Fruit fly (Drosophila melanogaster): ENCODE measurements around the gene CG33679.

CG33679 gene

DNA sequence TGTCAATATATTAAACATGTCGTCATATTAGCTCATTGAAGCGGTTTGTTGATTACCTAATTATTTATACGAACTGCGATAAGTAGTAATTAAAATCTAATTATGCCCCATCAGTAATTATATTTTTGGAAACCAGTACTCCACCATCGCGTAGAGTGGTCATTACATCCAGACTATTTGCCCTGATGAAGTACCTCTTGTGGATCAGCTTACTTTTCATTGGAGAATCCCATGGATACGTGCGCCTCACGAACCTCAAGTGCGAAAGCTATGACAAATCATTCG lies at the start of gene CG33679:
CG33679 (plus strand) TSS at position 186 of the 285 bp plus-strand sequence.
- TF ChIP-seq kay (GFP tag; ENCODE audit: borderline replicate concordance) (no peak), Mnt (GFP tag; optimal IDR thresholded peaks at IDR 0.05) (no peak), CG11617 (GFP tag; optimal IDR thresholded peaks at IDR 0.05) (no peak), toe (GFP tag; optimal IDR thresholded peaks at IDR 0.05) (no peak), CG33017 (tag; optimal IDR thresholded peaks at IDR 0.05) (no peak), CG1620 (GFP tag; optimal IDR thresholded peaks at IDR 0.05) (no peak), Hr96 (GFP tag; optimal IDR thresholded peaks at IDR 0.05) (no peak), CG7101 (tag; optimal IDR thresholded peaks at IDR 0.05) (no peak), CG12768 (GFP tag; optimal IDR thresholded peaks at IDR 0.05) (no peak), cnc (optimal IDR thresholded peaks at IDR 0.05) (no peak), tj (GFP tag; optimal IDR thresholded peaks at IDR 0.05) (no peak), pad (GFP tag; optimal IDR thresholded peaks at IDR 0.05) (no peak)

DNA sequence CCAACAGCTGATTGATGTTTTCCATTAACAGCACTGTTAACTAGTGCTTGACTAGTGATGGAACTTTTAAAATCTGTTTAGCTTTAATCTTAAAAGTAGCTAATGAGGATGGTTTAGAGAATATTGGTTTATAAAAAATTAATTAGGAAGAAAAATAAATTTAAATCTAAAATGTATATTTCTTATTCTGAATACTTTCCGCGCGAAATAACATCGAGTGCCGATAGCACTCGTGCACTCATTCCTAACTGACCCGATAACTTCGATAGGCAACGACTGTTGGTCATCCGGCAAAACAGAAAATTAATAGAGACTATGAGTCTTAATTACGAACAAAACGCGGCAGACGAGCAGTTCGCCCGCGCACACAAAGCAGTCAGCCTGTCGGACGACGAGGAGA lies 48.4 kb upstream of the CG33679 start, which contains the start of the genes THG and Rnmt:
THG (minus strand) TSS at position 22 of the 400 bp plus-strand sequence.
Rnmt (plus strand) TSS at position 237 of the 400 bp plus-strand sequence.
- TF ChIP-seq cnc (optimal IDR thresholded peaks at IDR 0.05): no peak
- peak; percentile 88 for TF ChIP-seq bab1 (GFP tag; optimal IDR thresholded peaks at IDR 0.05)
- TF ChIP-seq Crg-1 (GFP tag; optimal IDR thresholded peaks at IDR 0.05): peak; percentile 20
- TF ChIP-seq kay (GFP tag; ENCODE audit: borderline replicate concordance): no peak
- TF ChIP-seq Mnt (GFP tag; optimal IDR thresholded peaks at IDR 0.05): peak; percentile 65
- TF ChIP-seq cic (GFP tag; optimal IDR thresholded peaks at IDR 0.05): no peak
- peak; percentile 26 for TF ChIP-seq pad (GFP tag; optimal IDR thresholded peaks at IDR 0.05)
- TF ChIP-seq ovo (GFP tag; optimal IDR thresholded peaks at IDR 0.05): peak; percentile 28
- peak; percentile 30 for TF ChIP-seq Clk (GFP tag; optimal IDR thresholded peaks at IDR 0.05)
- peak; percentile 63 for TF ChIP-seq CG7045 (GFP tag; optimal IDR thresholded peaks at IDR 0.05)
- TF ChIP-seq CG14711 (tag; optimal IDR thresholded peaks at IDR 0.05): peak; percentile 75
- TF ChIP-seq CG11617 (GFP tag; optimal IDR thresholded peaks at IDR 0.05): peak; percentile 75
- TF ChIP-seq tj (GFP tag; optimal IDR thresholded peaks at IDR 0.05): peak; percentile 43
- TF ChIP-seq CG7101 (tag; optimal IDR thresholded peaks at IDR 0.05): peak; percentile 83
- TF ChIP-seq CG33017 (tag; optimal IDR thresholded peaks at IDR 0.05): peak; percentile 70
- TF ChIP-seq toe (GFP tag; optimal IDR thresholded peaks at IDR 0.05): peak; percentile 78
- peak; percentile 71 for TF ChIP-seq CG1620 (GFP tag; optimal IDR thresholded peaks at IDR 0.05)
- TF ChIP-seq Hr96 (GFP tag; optimal IDR thresholded peaks at IDR 0.05): peak; percentile 65
- TF ChIP-seq CG5204 (GFP tag; optimal IDR thresholded peaks at IDR 0.05): peak; percentile 63
- peak; percentile 47 for TF ChIP-seq CG12768 (GFP tag; optimal IDR thresholded peaks at IDR 0.05)

dm6 chr2L:15011779-15012178 lies 46.3 kb upstream of the CG33679 start:
- TF ChIP-seq Clk (GFP tag; optimal IDR thresholded peaks at IDR 0.05) (no peak), bab1 (GFP tag; optimal IDR thresholded peaks at IDR 0.05) (no peak), cnc (optimal IDR thresholded peaks at IDR 0.05) (no peak), CG5204 (GFP tag; optimal IDR thresholded peaks at IDR 0.05) (no peak), CG1620 (GFP tag; optimal IDR thresholded peaks at IDR 0.05) (no peak), CG11617 (GFP tag; optimal IDR thresholded peaks at IDR 0.05) (no peak), tj (GFP tag; optimal IDR thresholded peaks at IDR 0.05) (no peak), cic (GFP tag; optimal IDR thresholded peaks at IDR 0.05) (no peak), CG33017 (tag; optimal IDR thresholded peaks at IDR 0.05) (no peak), CG12768 (GFP tag; optimal IDR thresholded peaks at IDR 0.05) (no peak), Hr96 (GFP tag; optimal IDR thresholded peaks at IDR 0.05) (no peak), CG14711 (tag; optimal IDR thresholded peaks at IDR 0.05) (no peak), ovo (GFP tag; optimal IDR thresholded peaks at IDR 0.05) (no peak), toe (GFP tag; optimal IDR thresholded peaks at IDR 0.05) (no peak), Crg-1 (GFP tag; optimal IDR thresholded peaks at IDR 0.05) (no peak), CG7045 (GFP tag; optimal IDR thresholded peaks at IDR 0.05) (no peak)

DNA sequence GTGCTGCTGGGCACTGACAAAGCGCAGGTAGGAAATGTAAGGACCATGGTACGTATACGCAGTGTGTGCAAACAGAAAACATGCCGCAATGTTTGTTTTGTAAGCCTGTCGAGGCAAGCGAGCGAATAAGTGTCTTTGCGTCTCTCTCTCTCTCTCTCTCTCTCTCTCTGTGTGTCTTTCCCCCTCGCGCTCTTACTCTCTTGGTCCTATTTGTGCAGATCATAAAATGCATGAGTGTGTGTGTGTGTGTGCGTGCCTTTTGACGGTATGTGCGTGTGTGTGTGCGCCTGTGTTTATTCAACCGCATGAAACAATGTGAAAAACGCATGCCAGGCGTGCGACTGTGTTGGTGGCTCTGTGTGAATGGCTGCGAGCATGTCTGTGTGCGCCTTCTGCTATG lies 44.6 kb upstream of the CG33679 start:
- TF ChIP-seq kay (GFP tag; ENCODE audit: borderline replicate concordance) (no peak), cic (GFP tag; optimal IDR thresholded peaks at IDR 0.05) (peak; percentile 13), Hr96 (GFP tag; optimal IDR thresholded peaks at IDR 0.05) (peak; percentile 2)

DNA sequence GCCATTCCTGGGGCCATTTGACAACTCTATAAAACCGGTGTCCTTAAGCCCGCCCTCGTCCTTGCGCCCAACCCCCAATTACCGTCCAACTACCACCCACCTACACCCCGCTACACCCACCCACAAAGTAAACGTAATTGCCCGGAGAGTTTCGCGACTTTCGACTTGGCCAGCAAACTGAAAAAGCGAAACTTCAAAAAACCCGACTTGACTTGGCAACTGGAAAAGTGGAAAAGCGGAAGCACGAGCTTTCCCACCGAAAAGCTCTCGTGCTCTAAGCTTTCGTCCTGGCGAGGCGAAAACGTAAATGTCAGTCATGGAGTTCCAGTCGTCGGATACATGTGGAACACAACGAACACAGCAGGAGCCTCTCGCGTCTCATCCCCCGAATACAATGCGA lies 42.1 kb upstream of the CG33679 start, which contains the start of gene GABA-B-R1:
GABA-B-R1 (plus strand) TSS at position 301 of the 400 bp plus-strand sequence.
- no peak for TF ChIP-seq CG5204 (GFP tag; optimal IDR thresholded peaks at IDR 0.05)

- TF ChIP-seq CG1620 (GFP tag; optimal IDR thresholded peaks at IDR 0.05) (no peak), CG11617 (GFP tag; optimal IDR thresholded peaks at IDR 0.05) (no peak), Crg-1 (GFP tag; optimal IDR thresholded peaks at IDR 0.05) (no peak), bab1 (GFP tag; optimal IDR thresholded peaks at IDR 0.05) (no peak), tj (GFP tag; optimal IDR thresholded peaks at IDR 0.05) (no peak), CG7045 (GFP tag; optimal IDR thresholded peaks at IDR 0.05) (no peak), CG7101 (tag; optimal IDR thresholded peaks at IDR 0.05) (no peak), Mnt (GFP tag; optimal IDR thresholded peaks at IDR 0.05) (no peak)
Measured at dm6 chr2L:15026582-15026981, 31.5 kb upstream of the CG33679 start, which contains the start of gene CG33310. Gene CG33310, plus strand, starts transcription at chr2L:15026882.

dm6 chr2L:15031650-15032049 lies 26.5 kb upstream of the CG33679 start, which contains the start of gene CG31832:
Gene CG31832, minus strand, starts transcription at chr2L:15031750.
- TF ChIP-seq CG11617 (GFP tag; optimal IDR thresholded peaks at IDR 0.05) (no peak), kay (GFP tag; ENCODE audit: borderline replicate concordance) (peak; percentile 20), Clk (GFP tag; optimal IDR thresholded peaks at IDR 0.05) (no peak)
